Fruit fly (Drosophila melanogaster): ENCODE data around the gene Cad96Ca.

The Cad96Ca gene

dm6 chr3R:25221203-25221807 lies 13.2 kb upstream of the Cad96Ca start, which contains the start of gene Alg9:
Alg9 (plus strand) TSS chr3R:25221589.
- TF ChIP-seq noc (tag; optimal IDR thresholded peaks at IDR 0.05): no peak

dm6 chr3R:25219018-25219417 lies 10.9 kb upstream of the Cad96Ca start, which contains the start of gene CG31103:
CG31103 (plus strand) TSS chr3R:25219318.
- no peak for TF ChIP-seq noc (tag; optimal IDR thresholded peaks at IDR 0.05)

- TF ChIP-seq noc (tag; optimal IDR thresholded peaks at IDR 0.05): no peak
Observed at dm6 chr3R:25215997-25216396, 7.9 kb upstream of the Cad96Ca start, which contains the start of gene CG31106. CG31106 (plus strand) TSS chr3R:25216297.

dm6 chr3R:25215123-25215522 lies 7.0 kb upstream of the Cad96Ca start, which contains the start of gene Saysd1:
Saysd1 (minus strand) TSS chr3R:25215188.
- TF ChIP-seq noc (tag; optimal IDR thresholded peaks at IDR 0.05): peak; percentile 64

- no peak for TF ChIP-seq noc (tag; optimal IDR thresholded peaks at IDR 0.05)
Observed at dm6 chr3R:25209207-25209606, 1.1 kb upstream of the Cad96Ca start.

dm6 chr3R:25208767-25209075 lies 638 bp upstream of the Cad96Ca start:
- TF ChIP-seq noc (tag; optimal IDR thresholded peaks at IDR 0.05): no peak

DNA sequence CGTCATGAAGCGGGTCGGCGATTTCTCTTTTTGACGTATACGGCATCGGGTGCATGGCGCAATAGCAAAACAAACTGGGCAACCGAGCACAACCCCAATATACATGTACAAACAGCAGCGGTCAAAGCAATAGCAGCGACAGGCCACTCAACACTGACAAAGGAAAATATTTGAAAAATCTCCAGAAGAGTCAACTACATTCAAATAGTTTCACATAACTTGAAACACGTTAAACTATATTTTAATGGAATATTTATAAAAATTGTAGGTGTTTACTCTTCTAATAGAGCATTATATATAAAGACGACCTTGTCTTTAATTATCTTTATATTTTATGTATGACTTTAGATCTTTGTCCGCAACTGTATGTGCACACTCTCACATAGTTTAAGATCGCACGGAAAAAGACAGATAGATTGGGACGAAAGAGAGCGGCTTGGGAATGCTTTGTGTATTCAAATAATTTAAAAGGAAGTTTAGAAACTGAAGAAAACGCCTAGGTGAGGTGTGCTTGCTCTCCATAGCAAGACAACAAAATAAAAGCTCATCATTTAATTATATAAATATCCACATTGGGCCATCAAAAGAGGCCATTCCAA lies 579 bp downstream of the Cad96Ca start:
- peak; percentile 74 for TF ChIP-seq noc (tag; optimal IDR thresholded peaks at IDR 0.05)

- no peak for TF ChIP-seq noc (tag; optimal IDR thresholded peaks at IDR 0.05)
Observed at dm6 chr3R:25205413-25205977, 2.6 kb downstream of the Cad96Ca start.

DNA sequence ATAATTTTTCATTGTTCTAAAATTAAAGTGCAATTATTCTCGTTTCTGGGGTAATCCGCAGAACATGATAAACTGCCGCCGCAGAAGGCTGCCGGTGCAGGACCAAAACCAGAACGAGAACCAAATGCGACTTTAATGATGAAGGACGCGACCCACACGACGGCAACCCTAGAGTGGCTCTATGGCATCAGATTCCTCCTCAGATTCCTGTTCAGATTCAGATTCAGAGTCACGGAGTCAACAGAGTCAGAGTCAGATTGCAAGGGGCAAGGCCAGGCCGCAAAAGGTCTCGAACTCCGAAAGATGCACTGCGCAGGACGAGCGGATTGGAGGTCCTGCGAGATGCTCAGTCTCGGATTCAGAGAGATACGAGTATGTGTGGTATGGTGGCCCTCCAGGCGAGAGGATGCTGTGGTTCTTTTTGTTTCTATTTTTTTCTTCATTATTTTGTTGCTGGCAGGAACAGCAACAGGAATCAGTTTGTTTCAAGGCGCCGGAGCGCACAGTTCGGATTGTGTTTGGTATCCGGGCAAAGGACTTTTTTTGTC lies 8.7 kb downstream of the Cad96Ca start, which contains the start of gene CG13654:
Gene CG13654 (plus strand): TSS at position 498 of the 548 bp plus-strand sequence.
- no peak for TF ChIP-seq noc (tag; optimal IDR thresholded peaks at IDR 0.05)

DNA sequence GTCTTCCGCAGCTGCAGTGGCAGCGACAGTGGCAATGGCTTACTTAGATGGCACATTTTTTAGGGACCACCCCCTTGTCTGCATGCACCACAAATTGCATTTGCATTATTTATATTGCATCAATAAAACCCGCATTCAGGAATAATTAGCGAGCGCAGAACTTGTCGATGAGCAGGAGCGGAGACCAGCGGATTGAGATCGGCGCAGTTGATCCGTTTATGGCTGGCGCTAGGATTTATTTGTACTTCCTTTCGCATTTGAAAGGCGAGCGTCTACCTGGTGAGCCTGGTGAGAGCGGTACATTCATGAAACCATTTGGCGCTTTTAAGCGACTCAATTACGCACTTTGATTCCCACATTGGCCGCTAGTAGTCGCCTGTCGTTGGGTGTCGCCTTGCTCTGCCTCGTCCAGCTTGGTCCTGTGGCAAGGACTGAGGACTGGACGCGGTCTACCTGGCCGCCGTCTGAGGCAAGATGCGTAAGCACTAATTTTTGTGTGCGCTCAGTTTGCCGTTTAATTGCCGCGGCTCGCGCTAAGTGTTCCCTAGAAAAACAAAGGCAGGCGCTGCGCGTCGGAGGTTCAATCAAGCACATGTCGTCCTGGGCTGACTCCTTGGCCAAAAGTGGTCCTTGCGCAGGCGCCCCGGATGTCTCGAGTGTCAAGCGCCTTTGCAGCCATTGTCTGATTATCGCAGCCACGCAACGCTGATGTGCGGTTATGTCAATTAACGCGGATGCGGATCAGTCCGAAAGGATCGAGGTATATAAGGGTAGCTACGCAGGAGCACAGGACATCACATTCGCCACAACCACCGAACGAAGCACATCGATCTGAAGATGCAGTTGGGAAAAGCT lies 13.1 kb downstream of the Cad96Ca start, which contains the start of gene CG13653:
Gene CG13653 (plus strand): TSS at position 805 of the 855 bp plus-strand sequence.
- TF ChIP-seq noc (tag; optimal IDR thresholded peaks at IDR 0.05): no peak

DNA sequence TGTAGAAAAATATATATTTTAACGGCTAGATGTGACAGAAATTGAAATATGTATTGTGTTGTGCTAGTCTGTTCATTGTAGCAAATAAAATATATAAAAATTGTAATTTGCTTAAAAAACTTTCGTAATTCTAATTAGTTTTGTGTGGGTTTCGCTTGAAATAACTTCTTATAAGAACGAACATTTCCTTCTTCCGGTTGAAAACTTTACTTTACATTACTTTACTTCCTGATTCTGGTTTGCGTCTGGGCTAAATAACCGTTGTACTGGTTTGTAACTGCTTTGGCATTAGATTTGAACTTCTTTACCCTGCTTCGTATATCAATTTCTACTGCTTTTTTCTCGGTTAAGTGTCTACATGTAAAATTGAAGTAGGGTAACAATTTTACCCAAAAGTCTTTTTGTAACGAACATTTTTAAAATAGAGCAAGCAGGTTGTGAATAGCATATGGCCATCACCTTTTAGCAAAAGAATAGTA lies 14.3 kb downstream of the Cad96Ca start, which contains the start of gene lobo:
Gene lobo (minus strand): TSS at position 51 of the 479 bp plus-strand sequence.
- TF ChIP-seq noc (tag; optimal IDR thresholded peaks at IDR 0.05): no peak

dm6 chr3R:25188990-25189389 lies 19.1 kb downstream of the Cad96Ca start:
- TF ChIP-seq noc (tag; optimal IDR thresholded peaks at IDR 0.05): no peak

- TF ChIP-seq noc (tag; optimal IDR thresholded peaks at IDR 0.05): no peak
Observed at dm6 chr3R:25184540-25184939, 23.5 kb downstream of the Cad96Ca start.

- TF ChIP-seq noc (tag; optimal IDR thresholded peaks at IDR 0.05): no peak
Observed at dm6 chr3R:25183484-25184442, 24.3 kb downstream of the Cad96Ca start, which contains the start of gene dan. dan (plus strand) TSS chr3R:25184383.

Data from whole organism, larva.